Fruit fly (Drosophila melanogaster): ENCODE results near the gene CG32022.

The CG32022 gene

DNA sequence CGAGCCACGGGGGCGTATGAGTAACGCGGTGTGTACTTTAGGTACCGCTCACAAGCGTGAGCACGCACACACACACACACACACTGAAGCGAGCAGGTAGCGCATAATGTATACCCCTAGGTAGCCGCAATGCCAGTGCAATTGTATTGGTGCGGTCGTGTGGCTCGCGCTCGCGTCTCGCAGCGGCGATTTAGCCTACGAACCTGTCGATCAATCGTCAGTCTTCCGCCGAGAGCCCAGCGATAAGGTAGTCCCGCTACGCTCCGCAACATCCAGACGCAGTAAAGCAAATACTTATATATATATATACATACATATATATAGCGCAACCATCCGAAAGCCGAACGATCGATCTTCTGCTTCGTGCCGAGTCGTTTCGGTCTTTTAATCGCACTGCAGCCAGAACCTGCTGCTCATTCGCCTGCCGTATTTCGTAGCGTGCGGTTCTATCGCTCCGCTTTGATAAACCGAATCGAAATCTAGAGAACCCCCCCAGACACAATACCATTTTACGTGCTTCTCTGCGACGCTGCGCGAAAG lies 45.5 kb downstream of the CG32022 start, which contains the start of gene hry (continued):
- TF ChIP-seq Hr51 (GFP tag; optimal IDR thresholded peaks at IDR 0.05) (peak in 1 of 2 experiments; percentile 8), Myb (GFP tag; optimal IDR thresholded peaks at IDR 0.05) (no peak), gce (GFP tag; IDR thresholded peaks at IDR 0.05) (peak; percentile 57; the same call in 1 of the 3 replicates), HLH3B (GFP tag; IDR thresholded peaks at IDR 0.05) (no peak), CrebB (tag; optimal IDR thresholded peaks at IDR 0.05) (peak; percentile 19), CG7839 (tag; optimal IDR thresholded peaks at IDR 0.05) (peak; percentile 19), chif (GFP tag; optimal IDR thresholded peaks at IDR 0.05) (no peak), CkIIα-i1 (GFP tag; IDR thresholded peaks at IDR 0.05) (no peak), Ravus (GFP tag; IDR thresholded peaks at IDR 0.05) (no peak), CG3838 (GFP tag; optimal IDR thresholded peaks at IDR 0.05) (no peak), wdn (GFP tag; IDR thresholded peaks at IDR 0.05) (no peak), ara (GFP tag; IDR thresholded peaks at IDR 0.05) (0 out of 2 replicates have a peak, but pooled peaks have one; percentile 14), HHEX (GFP tag; optimal IDR thresholded peaks at IDR 0.05) (peak; percentile 25), CG12391 (tag; optimal IDR thresholded peaks at IDR 0.05) (peak; percentile 37), ERR (GFP tag; optimal IDR thresholded peaks at IDR 0.05) (no peak), CG8290 (GFP tag; optimal IDR thresholded peaks at IDR 0.05) (no peak), CG8290 (tag; optimal IDR thresholded peaks at IDR 0.05) (peak; percentile 35 to 63), B-H2 (GFP tag; optimal IDR thresholded peaks at IDR 0.05) (no peak), so (GFP tag; IDR thresholded peaks at IDR 0.05) (peak; percentile 73; the same call in 2 of the 3 replicates), CG14710 (tag; optimal IDR thresholded peaks at IDR 0.05) (peak; percentile 16), Usf (GFP tag; optimal IDR thresholded peaks at IDR 0.05) (no peak), fd3F (GFP tag; optimal IDR thresholded peaks at IDR 0.05) (no peak), sug (tag; optimal IDR thresholded peaks at IDR 0.05) (peak; percentile 98), zfh2 (GFP tag; optimal IDR thresholded peaks at IDR 0.05) (no peak), CG12942 (GFP tag; optimal IDR thresholded peaks at IDR 0.05) (no peak), danr (GFP tag; IDR thresholded peaks at IDR 0.05) (no peak), Trl (optimal IDR thresholded peaks at IDR 0.05) (peak in 1 of 2 experiments; percentile 40), Trl (GFP tag; optimal IDR thresholded peaks at IDR 0.05) (no peak), CG17385 (GFP tag; optimal IDR thresholded peaks at IDR 0.05) (peak; percentile 49), CG2712 (tag; optimal IDR thresholded peaks at IDR 0.05) (peak; percentile 66), CG8924 (tag; optimal IDR thresholded peaks at IDR 0.05) (peak; percentile 44), CG10431 (GFP tag; optimal IDR thresholded peaks at IDR 0.05) (peak; percentile 49), gt (GFP tag; IDR thresholded peaks at IDR 0.05) (no peak), vnd (GFP tag; IDR thresholded peaks at IDR 0.05; ENCODE audit: partially characterized antibody) (no peak)

DNA sequence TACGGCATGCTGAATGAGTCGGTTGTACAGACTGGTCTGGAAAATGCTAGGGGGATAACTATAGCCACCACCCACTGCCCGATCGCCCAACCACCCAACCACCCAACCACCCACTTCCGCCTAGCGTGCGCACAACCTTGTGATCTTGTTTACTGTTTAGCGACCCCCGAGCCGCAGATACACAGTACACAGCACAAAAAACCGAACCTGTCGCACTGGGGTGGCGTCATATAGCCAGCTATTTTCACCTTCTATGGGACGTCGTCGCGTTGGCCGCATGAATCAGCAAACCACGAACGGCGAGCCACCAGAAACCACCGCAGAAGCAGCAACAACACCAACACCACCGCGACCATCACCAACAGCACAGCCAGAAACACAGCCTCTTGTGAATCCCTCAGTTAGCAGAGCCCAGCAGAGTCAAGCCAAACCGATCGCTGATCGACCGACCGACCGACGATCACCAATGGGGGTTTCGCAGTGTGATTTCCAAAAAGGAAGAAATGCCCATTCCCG lies 46.0 kb downstream of the CG32022 start:
- no peak for TF ChIP-seq CG2199 (GFP tag; IDR thresholded peaks at IDR 0.05)
- TF ChIP-seq Awh (GFP tag; IDR thresholded peaks at IDR 0.05): peak; percentile 10; the same call in 1 of the 2 replicates
- TF ChIP-seq CG8765 (GFP tag; IDR thresholded peaks at IDR 0.05): no peak
- TF ChIP-seq Camta (GFP tag; optimal IDR thresholded peaks at IDR 0.05): no peak
- TF ChIP-seq danr (GFP tag; IDR thresholded peaks at IDR 0.05): no peak
- TF ChIP-seq Sox100B (GFP tag; optimal IDR thresholded peaks at IDR 0.05): no peak
- TF ChIP-seq CG11398 (GFP tag; optimal IDR thresholded peaks at IDR 0.05): no peak
- no peak for TF ChIP-seq CG4730 (GFP tag; IDR thresholded peaks at IDR 0.05)
- no peak for TF ChIP-seq pros (GFP tag; optimal IDR thresholded peaks at IDR 0.05)
- TF ChIP-seq CHES-1-like (GFP tag; optimal IDR thresholded peaks at IDR 0.05): peak; percentile 53
- TF ChIP-seq CG6854 (GFP tag; optimal IDR thresholded peaks at IDR 0.05): no peak
- no peak for TF ChIP-seq Ptx1 (GFP tag; IDR thresholded peaks at IDR 0.05)
- no peak for TF ChIP-seq lilli (GFP tag; optimal IDR thresholded peaks at IDR 0.05)
- no peak for TF ChIP-seq al (GFP tag; IDR thresholded peaks at IDR 0.05)
- TF ChIP-seq nom (GFP tag; optimal IDR thresholded peaks at IDR 0.05): no peak
- TF ChIP-seq mld (GFP tag; IDR thresholded peaks at IDR 0.05; ENCODE audit: partially characterized antibody): no peak
- TF ChIP-seq slp2 (GFP tag; optimal IDR thresholded peaks at IDR 0.05): no peak
- TF ChIP-seq gce (GFP tag; IDR thresholded peaks at IDR 0.05): no peak
- TF ChIP-seq p53 (GFP tag; optimal IDR thresholded peaks at IDR 0.05): peak; percentile 6
- no peak for TF ChIP-seq repo (GFP tag; optimal IDR thresholded peaks at IDR 0.05)
- TF ChIP-seq jumu (GFP tag; optimal IDR thresholded peaks at IDR 0.05): no peak
